Fruit fly (Drosophila melanogaster) S2 (cell line): ENCODE data around the gene Arl4.

Experiments used
- CG8478 ChIP-seq: fragments of >200 bp; optimal IDR thresholded peaks from 2 replicates; lab custom pipeline; 2018
- CTCF ChIP-seq, 2 experiments: fragments of >200 bp; optimal IDR thresholded peaks; 2 replicates each; lab custom pipeline; 2018

DNA sequence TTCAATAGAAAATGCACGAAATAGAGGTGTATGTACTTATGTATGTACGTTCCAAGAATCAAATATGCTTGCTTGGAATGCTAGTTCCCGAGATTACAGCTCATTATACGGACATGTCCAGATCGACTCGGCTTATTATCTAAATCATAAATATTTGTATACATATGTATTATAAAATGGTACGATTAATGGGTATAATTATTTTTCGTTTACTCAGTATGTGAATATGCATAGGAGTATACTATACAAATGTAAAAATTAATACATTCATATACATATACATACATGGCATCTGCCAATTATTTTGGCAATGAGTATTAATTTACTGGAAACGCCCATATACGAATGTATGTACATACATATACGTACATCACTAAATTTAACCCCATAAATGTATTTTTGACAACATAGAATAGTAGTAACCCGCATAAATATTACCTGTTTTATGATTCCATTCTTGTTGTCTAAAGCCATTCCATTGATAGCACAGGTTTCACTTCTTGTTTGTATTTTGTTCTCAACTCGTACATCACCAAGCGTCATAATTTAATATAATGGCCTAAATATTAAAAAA, 50.2 kb downstream of the Arl4 start:
- TF ChIP-seq CG8478 (no peak), CTCF (optimal IDR thresholded peaks at IDR 0.05; lab: Kevin White, UChicago) (no peak)
